Fruit fly (Drosophila melanogaster) whole organism, embryonic: ENCODE results near the gene CG43230.

Experiments
- BEAF-32 ChIP-seq: fragments of 200-800 bp; sonication (Bioruptor generic); optimal IDR thresholded peaks from 3 replicates; lab custom pipeline; 2017; ENCODE audit warnings: missing biosample characterization, missing genetic modification characterization, mild to moderate bottlenecking, moderate library complexity, missing genetic modification reagents
- CG10543 ChIP-seq: fragments of 200-800 bp; sonication (Bioruptor generic); optimal IDR thresholded peaks from 3 replicates; lab custom pipeline; 2017; ENCODE audit warnings: missing biosample characterization, mild to moderate bottlenecking, missing genetic modification characterization, moderate library complexity
- CG11695 ChIP-seq: fragments of 200-800 bp; sonication (Bioruptor generic); IDR thresholded peaks from 3 replicates; pipeline ENCODE4 v1.3.6; 2022; ENCODE audit warnings: missing biosample characterization, missing genetic modification characterization
- CG12104 ChIP-seq: fragments of 200-800 bp; sonication (Bioruptor generic); optimal IDR thresholded peaks from 3 replicates; lab custom pipeline; 2016; ENCODE audit warnings: missing biosample characterization, missing genetic modification characterization
- CG14860 ChIP-seq: fragments of 200-800 bp; sonication (Bioruptor generic); IDR thresholded peaks from 3 replicates; pipeline ENCODE4 v1.3.6; 2022; ENCODE audit warnings: missing biosample characterization, missing genetic modification characterization; ENCODE audit not compliant: partially characterized antibody
- CG15073 ChIP-seq: fragments of 200-800 bp; sonication (Bioruptor generic); optimal IDR thresholded peaks from 2 replicates; lab custom pipeline; 2016; ENCODE audit warnings: missing biosample characterization, missing genetic modification characterization
- CG17361 ChIP-seq: fragments of 200-800 bp; sonication (Bioruptor generic); IDR thresholded peaks from 3 replicates; pipeline ENCODE4 v1.3.6; 2022; ENCODE audit warnings: missing biosample characterization, missing genetic modification characterization
- CG2678 ChIP-seq: fragments of 200-800 bp; sonication (Bioruptor generic); optimal IDR thresholded peaks from 3 replicates; lab custom pipeline; 2019; ENCODE audit warnings: missing biosample characterization, mild to moderate bottlenecking, missing genetic modification characterization, moderate library complexity
- CG31224 ChIP-seq: fragments of 200-800 bp; sonication (Bioruptor generic); IDR thresholded peaks from 2 replicates; pipeline ENCODE4 v1.3.6; 2022; ENCODE audit warnings: missing biosample characterization, missing genetic modification characterization
- CG33213 ChIP-seq: fragments of 200-800 bp; sonication (Bioruptor generic); optimal IDR thresholded peaks from 3 replicates; lab custom pipeline; 2016; ENCODE audit warnings: missing biosample characterization, missing genetic modification characterization
- CG3407 ChIP-seq: fragments of 200-800 bp; sonication (Bioruptor generic); optimal IDR thresholded peaks from 2 replicates; lab custom pipeline; 2018; ENCODE audit warnings: missing biosample characterization, mild to moderate bottlenecking, missing genetic modification characterization
- CG7786 ChIP-seq: fragments of 200-800 bp; sonication (Bioruptor generic); optimal IDR thresholded peaks from 2 replicates; lab custom pipeline; 2016; ENCODE audit warnings: missing biosample characterization, missing genetic modification characterization
- CG8924 ChIP-seq: fragments of 200-800 bp; optimal IDR thresholded peaks from 3 replicates; lab custom pipeline; 2019; ENCODE audit warnings: missing biosample characterization, mild to moderate bottlenecking, missing genetic modification characterization, moderate library complexity
- CG9876 ChIP-seq: fragments of 200-800 bp; sonication (Bioruptor generic); optimal IDR thresholded peaks from 2 replicates; lab custom pipeline; 2016; ENCODE audit warnings: missing biosample characterization, missing genetic modification characterization
- Deaf1 ChIP-seq: fragments of 200-800 bp; optimal IDR thresholded peaks from 3 replicates; lab custom pipeline; 2019; ENCODE audit warnings: missing biosample characterization, mild to moderate bottlenecking, missing genetic modification characterization, moderate library complexity
- Dip3 ChIP-seq: fragments of 200-800 bp; sonication (Bioruptor generic); optimal IDR thresholded peaks from 3 replicates; lab custom pipeline; 2016; ENCODE audit warnings: missing biosample characterization, missing genetic modification characterization
- ERR ChIP-seq: fragments of 200-800 bp; sonication (Bioruptor generic); optimal IDR thresholded peaks from 2 replicates; lab custom pipeline; 2016; ENCODE audit warnings: missing biosample characterization, missing genetic modification characterization
- Fer1 ChIP-seq: fragments of 200-800 bp; sonication (Bioruptor generic); optimal IDR thresholded peaks from 2 replicates; lab custom pipeline; 2017; ENCODE audit warnings: missing biosample characterization, mild to moderate bottlenecking, missing genetic modification characterization
- GATAe ChIP-seq: fragments of 200-800 bp; sonication (Bioruptor generic); conservative IDR thresholded peaks from 2 replicates; pipeline ENCODE4 v1.3.6; 2022; ENCODE audit warnings: missing biosample characterization, missing genetic modification characterization
- H15 ChIP-seq: fragments of 200-800 bp; sonication (Bioruptor generic); IDR thresholded peaks from 3 replicates; pipeline ENCODE4 v1.3.6; 2022; ENCODE audit warnings: missing biosample characterization, missing genetic modification characterization
- HLH3B ChIP-seq: fragments of 200-800 bp; sonication (Bioruptor generic); IDR thresholded peaks from 2 replicates; pipeline ENCODE4 v1.3.6; 2022; ENCODE audit warnings: missing biosample characterization, missing genetic modification characterization
- HLH4C ChIP-seq: fragments of 200-800 bp; sonication (Bioruptor generic); IDR thresholded peaks from 3 replicates; pipeline ENCODE4 v1.3.6; 2022; ENCODE audit warnings: missing biosample characterization, missing genetic modification characterization; ENCODE audit not compliant: partially characterized antibody
- Hr3 ChIP-seq: fragments of 200-800 bp; sonication (Bioruptor generic); optimal IDR thresholded peaks from 3 replicates; lab custom pipeline; 2016; ENCODE audit warnings: missing biosample characterization, missing genetic modification characterization
- Hsf ChIP-seq: fragments of 200-800 bp; sonication (Bioruptor generic); optimal IDR thresholded peaks from 3 replicates; lab custom pipeline; 2016; ENCODE audit warnings: missing biosample characterization, missing genetic modification characterization
- Lim3 ChIP-seq: fragments of 200-800 bp; sonication (Bioruptor generic); IDR thresholded peaks from 2 replicates; pipeline ENCODE4 v1.3.6; 2022; ENCODE audit warnings: missing biosample characterization, missing genetic modification characterization
- Lpt ChIP-seq: fragments of >200 bp; optimal IDR thresholded peaks from 2 replicates; lab custom pipeline; 2018; ENCODE audit warnings: missing biosample characterization, missing genetic modification characterization
- Max ChIP-seq: fragments of 200-800 bp; sonication (Bioruptor generic); optimal IDR thresholded peaks from 2 replicates; lab custom pipeline; 2016; ENCODE audit warnings: missing biosample characterization, mild to moderate bottlenecking, missing genetic modification characterization
- Med ChIP-seq: fragments of 200-800 bp; sonication (Bioruptor generic); peaks from one replicate; lab custom pipeline; 2016; ENCODE audit warnings: missing biosample characterization, missing genetic modification characterization, mild to moderate bottlenecking, inconsistent platforms, moderate library complexity
- Oaz ChIP-seq: fragments of 200-800 bp; sonication (Bioruptor generic); IDR thresholded peaks from 2 replicates; pipeline ENCODE4 v1.3.6; 2022; ENCODE audit warnings: missing biosample characterization, missing genetic modification characterization
- Sin3A ChIP-seq: fragments of >200 bp; optimal IDR thresholded peaks from 2 replicates; lab custom pipeline; 2018
- Sox100B ChIP-seq: fragments of 200-800 bp; sonication (Bioruptor generic); optimal IDR thresholded peaks from 3 replicates; lab custom pipeline; 2018; ENCODE audit warnings: missing biosample characterization, mild to moderate bottlenecking, missing genetic modification characterization
- Trl ChIP-seq, 3 experiments: fragments of >200 bp in 2 of 3; fragments of 200-800 bp in 1 of 3; sonication (Bioruptor generic) in 1 of 3; optimal IDR thresholded peaks; 2 replicates in 1 of 3; 3 replicates in 2 of 3; lab custom pipeline; 2016 to 2017; ENCODE audit warnings: missing biosample characterization in 1 of 3, missing genetic modification characterization in 1 of 3
- Xbp1 ChIP-seq: fragments of 200-800 bp; sonication (Bioruptor generic); optimal IDR thresholded peaks from 3 replicates; lab custom pipeline; 2016; ENCODE audit warnings: missing biosample characterization, mild to moderate bottlenecking, missing genetic modification characterization
- bbx ChIP-seq: fragments of 200-800 bp; sonication (Bioruptor generic); IDR thresholded peaks from 2 replicates; pipeline ENCODE4 v1.3.6; 2022; ENCODE audit warnings: missing biosample characterization, missing genetic modification characterization; ENCODE audit not compliant: partially characterized antibody
- btn ChIP-seq: fragments of 200-800 bp; sonication (Bioruptor generic); optimal IDR thresholded peaks from 2 replicates; lab custom pipeline; 2016; ENCODE audit warnings: missing biosample characterization, missing genetic modification characterization
- cato ChIP-seq: fragments of 200-800 bp; sonication (Bioruptor generic); optimal IDR thresholded peaks from 2 replicates; lab custom pipeline; 2016; ENCODE audit warnings: missing biosample characterization, missing genetic modification characterization, borderline replicate concordance
- chinmo ChIP-seq: fragments of 200-800 bp; sonication (Bioruptor generic); IDR thresholded peaks from 4 replicates; pipeline ENCODE4 v1.3.6; 2022; ENCODE audit warnings: missing biosample characterization, missing genetic modification characterization; ENCODE audit not compliant: partially characterized antibody
- corto ChIP-seq: fragments of 200-800 bp; sonication (Bioruptor generic); optimal IDR thresholded peaks from 2 replicates; lab custom pipeline; 2016; ENCODE audit warnings: missing biosample characterization, mild to moderate bottlenecking, missing genetic modification characterization, moderate library complexity
- da ChIP-seq: fragments of 200-800 bp; sonication (Bioruptor generic); optimal IDR thresholded peaks from 2 replicates; lab custom pipeline; 2016; ENCODE audit warnings: missing biosample characterization, missing genetic modification characterization
- gcm2 ChIP-seq: fragments of 200-800 bp; sonication (Bioruptor generic); optimal IDR thresholded peaks from 2 replicates; lab custom pipeline; 2016; ENCODE audit warnings: missing biosample characterization, missing genetic modification characterization
- gem ChIP-seq: fragments of 200-800 bp; sonication (Bioruptor generic); optimal IDR thresholded peaks from 2 replicates; lab custom pipeline; 2019; ENCODE audit warnings: missing biosample characterization, mild to moderate bottlenecking, missing genetic modification characterization, moderate library complexity
- gsb-n ChIP-seq: fragments of 200-800 bp; sonication (Bioruptor generic); optimal IDR thresholded peaks from 3 replicates; lab custom pipeline; 2018; ENCODE audit warnings: missing biosample characterization, mild to moderate bottlenecking, missing genetic modification characterization
- hbn ChIP-seq: fragments of 200-800 bp; sonication (Bioruptor generic); IDR thresholded peaks from 2 replicates; pipeline ENCODE4 v1.3.6; 2022; ENCODE audit warnings: missing biosample characterization, missing genetic modification characterization; ENCODE audit not compliant: partially characterized antibody
- lmd ChIP-seq: fragments of 200-800 bp; sonication (Bioruptor generic); IDR thresholded peaks from 2 replicates; pipeline ENCODE4 v1.3.6; 2022; ENCODE audit warnings: missing biosample characterization, missing genetic modification characterization
- mam ChIP-seq: fragments of 200-800 bp; sonication (Bioruptor generic); optimal IDR thresholded peaks from 3 replicates; lab custom pipeline; 2016; ENCODE audit warnings: missing biosample characterization, missing genetic modification characterization
- scrt ChIP-seq: fragments of 200-800 bp; sonication (Bioruptor generic); optimal IDR thresholded peaks from 2 replicates; lab custom pipeline; 2018; ENCODE audit warnings: missing biosample characterization, mild to moderate bottlenecking, missing genetic modification characterization, moderate library complexity
- seq ChIP-seq: fragments of 200-800 bp; sonication (Bioruptor generic); IDR thresholded peaks from 2 replicates; pipeline ENCODE4 v1.3.6; 2022; ENCODE audit warnings: missing biosample characterization, missing genetic modification characterization
- sisA ChIP-seq: fragments of 200-800 bp; sonication (Bioruptor generic); IDR thresholded peaks from 2 replicates; pipeline ENCODE4 v1.3.6; 2022; ENCODE audit warnings: missing biosample characterization, missing genetic modification characterization
- slp2 ChIP-seq: fragments of 200-800 bp; sonication (Bioruptor generic); optimal IDR thresholded peaks from 2 replicates; lab custom pipeline; 2016; ENCODE audit warnings: missing biosample characterization, missing genetic modification characterization
- ttk ChIP-seq: fragments of 200-800 bp; sonication (Bioruptor generic); IDR thresholded peaks from 2 replicates; pipeline ENCODE4 v2.1.2; 2022; ENCODE audit warnings: missing biosample characterization, missing genetic modification characterization

Gene CG43230

DNA sequence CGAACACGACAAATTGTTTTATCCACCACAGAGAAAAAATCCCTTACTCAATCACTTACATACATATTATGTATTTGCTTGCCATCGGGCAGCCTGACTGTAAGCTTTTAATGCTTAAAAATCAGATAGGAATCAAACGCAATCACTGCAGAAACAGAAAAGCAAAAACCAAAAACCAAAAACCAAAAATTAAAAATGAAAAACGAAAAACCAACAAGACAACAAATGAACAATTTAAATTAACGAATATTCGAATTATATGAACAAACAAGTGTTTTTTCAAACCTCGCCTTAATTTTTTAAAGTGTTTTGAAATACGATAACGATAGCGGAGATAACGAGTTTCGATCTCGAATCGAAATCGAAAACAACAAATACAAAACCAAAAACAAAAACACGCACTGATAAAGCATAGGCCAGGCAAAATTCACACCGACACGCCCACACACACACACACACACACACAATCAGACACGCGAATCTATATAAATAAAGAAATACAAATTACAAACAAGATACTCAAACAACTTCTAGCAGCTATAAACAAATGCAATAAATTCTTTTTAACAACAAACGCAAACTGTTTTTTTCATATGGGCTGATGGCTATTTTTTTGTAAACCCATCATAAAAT, 39.3 kb downstream of the CG43230 start (continued):
- peak; percentile 16; the same call in 1 of the 2 replicates for TF ChIP-seq ttk (GFP tag; lab: Robert Waterston, UW)
- TF ChIP-seq Dip3 (GFP tag; lab: Kevin White, UChicago): peak; percentile 2
- TF ChIP-seq BEAF-32: no peak
- TF ChIP-seq Xbp1: peak; percentile 41
- no peak for TF ChIP-seq Lpt (GFP tag; lab: Kevin White, UChicago)
- TF ChIP-seq sisA (GFP tag; lab: Robert Waterston, UW): peak; percentile 13; the same call in 1 of the 2 replicates
- peak; percentile 27 for TF ChIP-seq ERR (GFP tag; lab: Kevin White, UChicago)
- no peak for TF ChIP-seq Max (GFP tag; lab: Kevin White, UChicago)
- TF ChIP-seq CG11695 (GFP tag; lab: Robert Waterston, UW): peak; percentile 57; the same call in 1 of the 3 replicates
- peak; percentile 4 for TF ChIP-seq CG33213 (GFP tag; lab: Kevin White, UChicago)
- no peak for TF ChIP-seq hbn (GFP tag; lab: Robert Waterston, UW)
- TF ChIP-seq da (GFP tag; lab: Kevin White, UChicago): no peak
- no peak for TF ChIP-seq Lim3
- peak; percentile 0 for TF ChIP-seq CG10543 (GFP tag; lab: Kevin White, UChicago)
- no peak for TF ChIP-seq Sin3A (lab: Kevin White, UChicago)
- peak; percentile 23 for TF ChIP-seq scrt (GFP tag; lab: Kevin White, UChicago)
- TF ChIP-seq chinmo: no peak
- peak; percentile 23; the same call in 1 of the 2 replicates for TF ChIP-seq Oaz (GFP tag; lab: Robert Waterston, UW)
- 0 out of 3 replicates have a peak, but pooled peaks have one; percentile 19 for TF ChIP-seq H15 (GFP tag; lab: Robert Waterston, UW)
- peak; percentile 29 for TF ChIP-seq slp2 (GFP tag; lab: Kevin White, UChicago)
- TF ChIP-seq gcm2: no peak
- TF ChIP-seq Trl (optimal IDR thresholded peaks at IDR 0.05; lab: Kevin White, UChicago): no peak
- peak; percentile 15 for TF ChIP-seq Trl (GFP tag; optimal IDR thresholded peaks at IDR 0.05; lab: Kevin White, UChicago)
- TF ChIP-seq Hr3 (GFP tag; lab: Kevin White, UChicago): peak; percentile 29
- peak; percentile 68 for TF ChIP-seq Hsf (GFP tag; lab: Kevin White, UChicago)
- peak; percentile 60 for TF ChIP-seq CG17361
- TF ChIP-seq lmd (GFP tag; lab: Robert Waterston, UW): peak; percentile 60
- no peak for TF ChIP-seq gsb-n (tag; lab: Kevin White, UChicago)
- TF ChIP-seq CG31224: peak; percentile 29; the same call in 1 of the 2 replicates
- TF ChIP-seq Fer1 (GFP tag; lab: Kevin White, UChicago): peak; percentile 41
- no peak for TF ChIP-seq CG3407
- TF ChIP-seq btn (GFP tag; lab: Kevin White, UChicago): no peak
- peak; percentile 4 for TF ChIP-seq cato (GFP tag; lab: Kevin White, UChicago)
- TF ChIP-seq CG9876 (GFP tag; lab: Kevin White, UChicago): peak; percentile 36
- TF ChIP-seq corto (GFP tag; lab: Kevin White, UChicago): no peak
- TF ChIP-seq gem: peak; percentile 76
- TF ChIP-seq bbx (GFP tag; lab: Robert Waterston, UW): no peak
- TF ChIP-seq Med: peak; percentile 86
- peak; percentile 40; the same call in 1 of the 2 replicates for TF ChIP-seq HLH3B (GFP tag; lab: Robert Waterston, UW)
- peak; percentile 46 for TF ChIP-seq CG8924 (tag; lab: Kevin White, UChicago)
- TF ChIP-seq CG12104: peak; percentile 10
- peak; percentile 91 for TF ChIP-seq GATAe (GFP tag; lab: Robert Waterston, UW)
- TF ChIP-seq HLH4C: no peak
- TF ChIP-seq Sox100B (GFP tag; lab: Kevin White, UChicago): peak; percentile 18
- no peak for TF ChIP-seq CG14860
- peak; percentile 41 for TF ChIP-seq CG7786 (GFP tag; lab: Kevin White, UChicago)
- TF ChIP-seq CG15073 (GFP tag; lab: Kevin White, UChicago): no peak
- no peak for TF ChIP-seq Deaf1 (tag; lab: Kevin White, UChicago)
- peak; percentile 42 for TF ChIP-seq mam (GFP tag; lab: Kevin White, UChicago)
- TF ChIP-seq seq (GFP tag; lab: Robert Waterston, UW): no peak
- peak; percentile 72 for TF ChIP-seq CG2678 (tag; lab: Kevin White, UChicago)
